Worm (Caenorhabditis elegans) whole organism, L2 larva: ENCODE data around the gene hpo-28.

Source experiments
- R02D3.7 ChIP-seq: fragments of 150-350 bp; optimal IDR thresholded peaks from 2 replicates; lab custom pipeline; 2014; ENCODE audit warnings: missing biosample characterization, missing genetic modification characterization
- ceh-82 ChIP-seq: fragments of 150-350 bp; optimal IDR thresholded peaks from 2 replicates; lab custom pipeline; 2014; ENCODE audit warnings: missing biosample characterization, missing genetic modification characterization
- crh-2 ChIP-seq: sonication (generic microtip); optimal IDR thresholded peaks from 2 replicates; lab custom pipeline; 2017; ENCODE audit warnings: missing biosample characterization, missing genetic modification characterization

- no peak for TF ChIP-seq ceh-82 (tag; lab: Kevin White, UChicago)
- TF ChIP-seq crh-2, result no peak
- no peak for TF ChIP-seq R02D3.7
Measured at ce11 chrIII:5744579-5744978, 35.5 kb upstream of the hpo-28 start, which contains the start of gene B0244.5.
